Worm (Caenorhabditis elegans): ENCODE measurements around the gene tag-191.
A peak's percentile ranks its signal among the peaks of the same experiment; 100 is the strongest.

Gene tag-191

ce11 chrV:14499074-14499864 lies 36.9 kb downstream of the tag-191 start:
- TF ChIP-seq nhr-25 (tag; optimal IDR thresholded peaks at IDR 0.05) (peak; percentile 31), ztf-1 (GFP tag; conservative IDR thresholded peaks at IDR 0.05) (no peak), F13H6.1 (tag; optimal IDR thresholded peaks at IDR 0.05) (peak; percentile 32), C34F6.9 (tag; optimal IDR thresholded peaks at IDR 0.05) (peak; percentile 11), nhr-129 (tag; optimal IDR thresholded peaks at IDR 0.05) (peak; percentile 54), sma-9 (GFP tag; optimal IDR thresholded peaks at IDR 0.05) (no peak), sma-9 (tag; optimal IDR thresholded peaks at IDR 0.05) (no peak), lsy-2 (tag; optimal IDR thresholded peaks at IDR 0.05) (no peak)

- TF ChIP-seq nhr-23 (tag; optimal IDR thresholded peaks at IDR 0.05): no peak
- no peak for TF ChIP-seq crh-2 (tag; optimal IDR thresholded peaks at IDR 0.05)
- TF ChIP-seq zag-1 (tag; optimal IDR thresholded peaks at IDR 0.05): no peak
- no peak for TF ChIP-seq sma-3 (GFP tag; optimal IDR thresholded peaks at IDR 0.05)
- no peak for TF ChIP-seq mdl-1 (tag; optimal IDR thresholded peaks at IDR 0.05)
- TF ChIP-seq nhr-6 (tag; optimal IDR thresholded peaks at IDR 0.05): no peak
- no peak for TF ChIP-seq egl-27 (tag; optimal IDR thresholded peaks at IDR 0.05)
- no peak for TF ChIP-seq dmd-4 (tag; optimal IDR thresholded peaks at IDR 0.05)
- no peak for TF ChIP-seq mab-5 (tag; optimal IDR thresholded peaks at IDR 0.05)
- TF ChIP-seq blmp-1 (tag; optimal IDR thresholded peaks at IDR 0.05; ENCODE audit: insufficient read depth): no peak
- TF ChIP-seq unc-62 (GFP tag; optimal IDR thresholded peaks at IDR 0.05): no peak
- no peak for TF ChIP-seq skn-1 (tag; optimal IDR thresholded peaks at IDR 0.05)
- no peak for TF ChIP-seq unc-55 (GFP tag; optimal IDR thresholded peaks at IDR 0.05)
- TF ChIP-seq lsy-2 (tag; optimal IDR thresholded peaks at IDR 0.05): no peak
- no peak for TF ChIP-seq Y55F3AM.14 (GFP tag; optimal IDR thresholded peaks at IDR 0.05)
- no peak for TF ChIP-seq peb-1 (tag; optimal IDR thresholded peaks at IDR 0.05)
- TF ChIP-seq lin-39 (tag; optimal IDR thresholded peaks at IDR 0.05): no peak
- no peak for TF ChIP-seq gmeb-1 (tag; optimal IDR thresholded peaks at IDR 0.05)
- TF ChIP-seq nhr-129 (tag; optimal IDR thresholded peaks at IDR 0.05): no peak
- TF ChIP-seq snpc-4 (tag; optimal IDR thresholded peaks at IDR 0.05): no peak
Measured at ce11 chrV:14498204-14498603, 38.0 kb downstream of the tag-191 start.

- TF ChIP-seq unc-62 (GFP tag; optimal IDR thresholded peaks at IDR 0.05) (no peak), egl-27 (tag; optimal IDR thresholded peaks at IDR 0.05) (no peak), elt-1 (tag; optimal IDR thresholded peaks at IDR 0.05) (no peak), ceh-82 (tag; optimal IDR thresholded peaks at IDR 0.05) (no peak), lin-39 (tag; optimal IDR thresholded peaks at IDR 0.05) (no peak), nhr-21 (tag; optimal IDR thresholded peaks at IDR 0.05) (no peak), blmp-1 (tag; optimal IDR thresholded peaks at IDR 0.05; ENCODE audit: insufficient read depth) (no peak), aly-2 (tag; optimal IDR thresholded peaks at IDR 0.05) (no peak), sma-9 (GFP tag; optimal IDR thresholded peaks at IDR 0.05) (no peak), sma-9 (tag; optimal IDR thresholded peaks at IDR 0.05) (no peak), nhr-237 (tag; optimal IDR thresholded peaks at IDR 0.05) (no peak), dmd-4 (tag; optimal IDR thresholded peaks at IDR 0.05) (no peak)
Measured at ce11 chrV:14496446-14496845, 39.7 kb downstream of the tag-191 start.

ce11 chrV:14495493-14495892 lies 40.7 kb downstream of the tag-191 start:
- no peak for TF ChIP-seq R02D3.7 (tag; optimal IDR thresholded peaks at IDR 0.05)
- no peak for TF ChIP-seq lin-39 (tag; optimal IDR thresholded peaks at IDR 0.05)
- peak; percentile 17 for TF ChIP-seq C34F6.9 (tag; optimal IDR thresholded peaks at IDR 0.05)
- TF ChIP-seq ztf-4 (tag; optimal IDR thresholded peaks at IDR 0.05): no peak
- no peak for TF ChIP-seq nhr-23 (tag; optimal IDR thresholded peaks at IDR 0.05)
- TF ChIP-seq zag-1 (tag; optimal IDR thresholded peaks at IDR 0.05): no peak
- no peak for TF ChIP-seq nhr-237 (tag; optimal IDR thresholded peaks at IDR 0.05)
- peak; percentile 77 for TF ChIP-seq blmp-1 (tag; optimal IDR thresholded peaks at IDR 0.05; ENCODE audit: insufficient read depth)
- TF ChIP-seq nhr-21 (tag; optimal IDR thresholded peaks at IDR 0.05): no peak
- TF ChIP-seq crh-2 (tag; optimal IDR thresholded peaks at IDR 0.05): no peak
- peak; percentile 21 for TF ChIP-seq sem-4 (tag; optimal IDR thresholded peaks at IDR 0.05)

- TF ChIP-seq peb-1 (tag; optimal IDR thresholded peaks at IDR 0.05): no peak
- no peak for TF ChIP-seq R02D3.7 (tag; optimal IDR thresholded peaks at IDR 0.05)
- TF ChIP-seq ZK546.5 (tag; optimal IDR thresholded peaks at IDR 0.05): no peak
- TF ChIP-seq sma-3 (GFP tag; optimal IDR thresholded peaks at IDR 0.05): no peak
- TF ChIP-seq mbf-1 (tag; optimal IDR thresholded peaks at IDR 0.05): no peak
- no peak for TF ChIP-seq ceh-16 (tag; optimal IDR thresholded peaks at IDR 0.05)
- TF ChIP-seq mdl-1 (tag; optimal IDR thresholded peaks at IDR 0.05): no peak
- no peak for TF ChIP-seq nhr-129 (tag; optimal IDR thresholded peaks at IDR 0.05)
- TF ChIP-seq alr-1 (tag; optimal IDR thresholded peaks at IDR 0.05): no peak
- no peak for TF ChIP-seq nhr-23 (tag; optimal IDR thresholded peaks at IDR 0.05)
- TF ChIP-seq snpc-4 (tag; optimal IDR thresholded peaks at IDR 0.05): no peak
- no peak for TF ChIP-seq lin-13 (GFP tag; optimal IDR thresholded peaks at IDR 0.05)
- TF ChIP-seq unc-55 (GFP tag; optimal IDR thresholded peaks at IDR 0.05): no peak
- no peak for TF ChIP-seq elt-1 (tag; optimal IDR thresholded peaks at IDR 0.05)
- TF ChIP-seq elt-3 (tag; optimal IDR thresholded peaks at IDR 0.05): no peak
Measured at ce11 chrV:14493665-14494064, 42.5 kb downstream of the tag-191 start.

Data from whole organism, L2 larva.